Fruit fly (Drosophila melanogaster): ENCODE data around the gene Gfat2.

DNA sequence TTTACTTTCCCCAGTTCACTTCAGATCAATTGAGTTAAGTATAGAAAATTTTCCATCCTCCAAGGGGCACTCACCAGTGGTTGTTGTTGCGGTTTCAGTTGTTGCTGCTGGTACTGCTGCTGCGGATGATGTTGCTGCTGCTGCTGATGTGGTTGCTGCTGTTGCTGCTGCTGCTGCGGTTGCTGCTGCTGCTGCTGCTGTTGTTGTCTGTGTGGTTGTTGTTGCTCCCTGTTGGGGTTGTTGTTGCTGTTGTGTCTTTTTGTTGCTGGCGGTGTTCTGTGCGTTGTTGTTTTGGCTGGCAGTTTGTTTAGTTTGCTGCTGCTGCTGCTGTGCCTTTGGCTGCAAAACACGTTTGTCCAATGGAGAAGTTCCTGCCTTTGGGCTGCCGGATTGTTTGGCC is 14.2 kb downstream of the Gfat2 start:
- no peak for TF ChIP-seq Myc (optimal IDR thresholded peaks at IDR 0.05)
- no peak for TF ChIP-seq psq (optimal IDR thresholded peaks at IDR 0.05)

Measured in Kc167 (cell line).